Worm (Caenorhabditis elegans) whole organism, L4/young adult: ENCODE results near the gene flp-15.

Experiments
- W03F9.2 ChIP-seq: fragments of 150-350 bp; optimal IDR thresholded peaks from 2 replicates; lab custom pipeline; 2014; ENCODE audit warnings: missing biosample characterization, missing genetic modification characterization
- dao-5 ChIP-seq: sonication (generic microtip); optimal IDR thresholded peaks from 2 replicates; lab custom pipeline; 2016; ENCODE audit warnings: missing genotype, missing genetic modification characterization, moderate library complexity, missing compliant biosample characterization
- him-1 ChIP-seq: sonication (generic microtip); optimal IDR thresholded peaks from 2 replicates; lab custom pipeline; 2016; ENCODE audit warnings: missing genotype, missing genetic modification reagents, missing genetic modification characterization, missing compliant biosample characterization

DNA sequence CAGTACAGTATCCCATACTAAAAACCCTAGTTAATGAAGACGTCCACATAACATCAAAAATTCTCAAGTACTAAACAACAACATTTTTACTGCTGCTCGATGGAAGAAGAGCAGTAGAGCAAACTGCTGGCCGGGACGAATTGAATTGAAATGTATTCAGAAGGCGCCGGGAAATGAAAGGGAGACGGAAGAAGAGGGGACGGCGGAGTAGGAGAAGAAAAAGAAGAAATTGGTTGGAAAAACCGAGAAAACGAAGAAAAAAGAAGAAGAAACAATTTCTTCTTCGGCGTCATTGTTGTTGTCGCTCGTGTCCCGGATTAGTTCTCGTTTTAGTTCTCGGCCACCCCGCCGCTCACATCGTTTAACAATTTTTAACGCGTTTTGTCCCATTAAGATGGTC, 33.8 kb downstream of the flp-15 start:
- no peak for TF ChIP-seq dao-5 (tag; lab: Kevin White, UChicago)
- no peak for TF ChIP-seq W03F9.2 (tag; lab: Kevin White, UChicago)
- no peak for TF ChIP-seq him-1 (tag; lab: Kevin White, UChicago)
